Worm (Caenorhabditis elegans): ENCODE data around the gene Y73F8A.32.
A peak's percentile ranks its signal among the peaks of the same experiment; 100 is the strongest.

The Y73F8A.32 gene

DNA sequence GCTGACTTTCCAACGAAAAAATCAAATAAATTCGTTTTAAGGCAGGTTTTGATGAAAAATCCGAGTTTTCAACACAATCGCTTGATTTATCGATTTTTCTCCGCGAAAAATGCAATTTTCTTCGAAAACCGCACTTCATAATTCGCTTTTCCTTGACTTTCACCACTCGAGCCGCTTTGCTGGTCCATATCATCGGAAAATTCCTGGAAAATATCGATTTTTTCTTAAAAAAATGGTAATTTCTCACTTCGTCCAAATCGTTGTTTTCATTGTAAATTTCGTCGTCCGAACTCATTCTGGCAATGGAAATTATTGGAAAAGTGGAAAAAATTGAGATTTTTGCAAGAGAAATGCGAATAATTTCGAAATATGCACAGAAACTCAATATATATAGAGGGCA, 7.0 kb upstream of the Y73F8A.32 start, which contains the start of gene ari-1.4:
ari-1.4 (minus strand) TSS at position 295 of the 400 bp plus-strand sequence.
- no peak for TF ChIP-seq K09A11.1 (tag; optimal IDR thresholded peaks at IDR 0.05; ENCODE audit: insufficient read depth)
- peak; percentile 51 for TF ChIP-seq ceh-48 (tag; optimal IDR thresholded peaks at IDR 0.05)

DNA sequence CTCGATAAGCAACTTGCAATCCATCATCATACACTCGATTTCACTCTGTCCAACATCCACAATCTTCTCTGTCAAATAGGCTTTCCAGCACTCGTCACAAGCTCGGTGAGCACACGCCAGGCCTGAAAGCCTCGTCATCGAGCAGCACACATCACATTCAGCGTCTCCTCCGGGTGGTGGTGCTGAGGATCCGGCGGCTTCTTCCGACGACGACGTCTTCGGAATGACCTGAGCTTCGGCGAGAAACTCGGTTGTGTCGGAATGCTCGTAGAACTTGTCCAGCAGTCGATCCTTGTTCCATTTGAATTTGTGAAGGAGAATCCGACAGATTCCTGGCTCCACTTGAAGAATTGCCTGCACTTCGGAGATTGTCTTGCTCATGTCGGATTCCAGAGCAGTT, 6.0 kb upstream of the Y73F8A.32 start:
- no peak for TF ChIP-seq ceh-48 (tag; optimal IDR thresholded peaks at IDR 0.05)
- TF ChIP-seq mec-3 (tag; optimal IDR thresholded peaks at IDR 0.05; ENCODE audit: borderline replicate concordance), result no peak
- no peak for TF ChIP-seq zip-5 (tag; optimal IDR thresholded peaks at IDR 0.05)
- no peak for TF ChIP-seq ceh-24 (tag; optimal IDR thresholded peaks at IDR 0.05)
- no peak for TF ChIP-seq sdc-2 (tag; optimal IDR thresholded peaks at IDR 0.05)
- TF ChIP-seq ceh-6 (GFP tag; optimal IDR thresholded peaks at IDR 0.05), result no peak
- TF ChIP-seq ceh-31 (tag; optimal IDR thresholded peaks at IDR 0.05), result no peak

DNA sequence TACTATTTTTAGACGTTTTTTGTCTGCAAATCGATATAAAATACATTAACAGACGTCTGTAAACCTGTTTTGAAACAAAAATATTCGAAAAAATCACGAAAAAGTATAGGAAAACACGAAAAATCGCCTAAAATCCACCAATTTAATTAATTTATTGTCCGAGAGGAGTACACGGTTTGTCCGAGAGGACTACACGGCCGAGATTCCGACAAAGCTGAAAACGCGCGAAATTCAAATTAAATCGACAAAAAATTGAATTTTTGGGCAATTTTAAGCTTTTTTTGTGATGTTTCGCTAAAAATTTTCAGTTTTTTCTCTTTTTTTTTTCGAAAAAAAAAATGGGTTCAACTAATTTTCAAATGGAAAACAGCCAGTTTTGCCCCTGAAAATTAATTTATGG, 5.2 kb upstream of the Y73F8A.32 start:
- TF ChIP-seq unc-86 (tag; optimal IDR thresholded peaks at IDR 0.05) (no peak), hlh-15 (tag; optimal IDR thresholded peaks at IDR 0.05) (no peak), ztf-16 (tag; optimal IDR thresholded peaks at IDR 0.05) (peak; percentile 35), pha-4 (tag; optimal IDR thresholded peaks at IDR 0.05) (no peak), syd-9 (tag; optimal IDR thresholded peaks at IDR 0.05) (no peak), pros-1 (tag; optimal IDR thresholded peaks at IDR 0.05) (no peak), pag-3 (tag; optimal IDR thresholded peaks at IDR 0.05; ENCODE audit: borderline replicate concordance) (no peak), gmeb-2 (tag; optimal IDR thresholded peaks at IDR 0.05) (no peak), hlh-8 (tag; optimal IDR thresholded peaks at IDR 0.05) (peak; percentile 46), ref-2 (tag; optimal IDR thresholded peaks at IDR 0.05) (peak; percentile 9), sox-4 (tag; optimal IDR thresholded peaks at IDR 0.05) (no peak), madf-2 (tag; optimal IDR thresholded peaks at IDR 0.05) (no peak), ceh-6 (GFP tag; optimal IDR thresholded peaks at IDR 0.05) (no peak), ceh-14 (tag; optimal IDR thresholded peaks at IDR 0.05) (no peak), ama-1 (optimal IDR thresholded peaks at IDR 0.05) (no peak), ceh-45 (GFP tag; IDR thresholded peaks at IDR 0.05) (no peak), elt-4 (tag; optimal IDR thresholded peaks at IDR 0.05) (no peak), C38D4.7 (GFP tag; optimal IDR thresholded peaks at IDR 0.05) (no peak), nhr-232 (tag; optimal IDR thresholded peaks at IDR 0.05) (no peak), ceh-48 (tag; optimal IDR thresholded peaks at IDR 0.05) (no peak), F13H6.1 (tag; optimal IDR thresholded peaks at IDR 0.05) (peak; percentile 4), ceh-34 (tag; optimal IDR thresholded peaks at IDR 0.05) (no peak), pat-9 (tag; optimal IDR thresholded peaks at IDR 0.05) (no peak), sdc-2 (tag; optimal IDR thresholded peaks at IDR 0.05) (no peak), ceh-2 (tag; optimal IDR thresholded peaks at IDR 0.05) (peak; percentile 67), K02D7.2 (tag; optimal IDR thresholded peaks at IDR 0.05) (no peak), tbx-7 (tag; optimal IDR thresholded peaks at IDR 0.05) (peak; percentile 69), mec-3 (tag; optimal IDR thresholded peaks at IDR 0.05; ENCODE audit: borderline replicate concordance) (no peak), ceh-24 (tag; optimal IDR thresholded peaks at IDR 0.05) (no peak), ahr-1 (tag; optimal IDR thresholded peaks at IDR 0.05) (no peak), Y22D7AL.16 (tag; optimal IDR thresholded peaks at IDR 0.05) (no peak), dmd-4 (tag; optimal IDR thresholded peaks at IDR 0.05; ENCODE audit: borderline replicate concordance) (no peak), hlh-13 (GFP tag; optimal IDR thresholded peaks at IDR 0.05) (no peak), ceh-22 (tag; optimal IDR thresholded peaks at IDR 0.05) (no peak), ceh-9 (tag; optimal IDR thresholded peaks at IDR 0.05) (no peak), ttx-3 (tag; optimal IDR thresholded peaks at IDR 0.05) (no peak), fkh-6 (tag; optimal IDR thresholded peaks at IDR 0.05) (no peak), zip-5 (tag; optimal IDR thresholded peaks at IDR 0.05) (peak; percentile 31), rnt-1 (tag; optimal IDR thresholded peaks at IDR 0.05) (no peak), dve-1 (tag; optimal IDR thresholded peaks at IDR 0.05) (no peak), ceh-19 (GFP tag; optimal IDR thresholded peaks at IDR 0.05) (no peak), hlh-6 (tag; optimal IDR thresholded peaks at IDR 0.05) (no peak), ceh-31 (tag; optimal IDR thresholded peaks at IDR 0.05) (peak; percentile 84), unc-3 (GFP tag; conservative IDR thresholded peaks at IDR 0.05) (no peak), unc-3 (tag; optimal IDR thresholded peaks at IDR 0.05) (no peak), T23F11.4 (GFP tag; optimal IDR thresholded peaks at IDR 0.05) (no peak), fax-1 (tag; optimal IDR thresholded peaks at IDR 0.05) (peak; percentile 14), lin-11 (tag; optimal IDR thresholded peaks at IDR 0.05) (no peak)
